Fruit fly (Drosophila melanogaster): ENCODE data around the gene Kebab.
A peak's percentile ranks its signal among the peaks of the same experiment; 100 is the strongest.

The Kebab gene

DNA sequence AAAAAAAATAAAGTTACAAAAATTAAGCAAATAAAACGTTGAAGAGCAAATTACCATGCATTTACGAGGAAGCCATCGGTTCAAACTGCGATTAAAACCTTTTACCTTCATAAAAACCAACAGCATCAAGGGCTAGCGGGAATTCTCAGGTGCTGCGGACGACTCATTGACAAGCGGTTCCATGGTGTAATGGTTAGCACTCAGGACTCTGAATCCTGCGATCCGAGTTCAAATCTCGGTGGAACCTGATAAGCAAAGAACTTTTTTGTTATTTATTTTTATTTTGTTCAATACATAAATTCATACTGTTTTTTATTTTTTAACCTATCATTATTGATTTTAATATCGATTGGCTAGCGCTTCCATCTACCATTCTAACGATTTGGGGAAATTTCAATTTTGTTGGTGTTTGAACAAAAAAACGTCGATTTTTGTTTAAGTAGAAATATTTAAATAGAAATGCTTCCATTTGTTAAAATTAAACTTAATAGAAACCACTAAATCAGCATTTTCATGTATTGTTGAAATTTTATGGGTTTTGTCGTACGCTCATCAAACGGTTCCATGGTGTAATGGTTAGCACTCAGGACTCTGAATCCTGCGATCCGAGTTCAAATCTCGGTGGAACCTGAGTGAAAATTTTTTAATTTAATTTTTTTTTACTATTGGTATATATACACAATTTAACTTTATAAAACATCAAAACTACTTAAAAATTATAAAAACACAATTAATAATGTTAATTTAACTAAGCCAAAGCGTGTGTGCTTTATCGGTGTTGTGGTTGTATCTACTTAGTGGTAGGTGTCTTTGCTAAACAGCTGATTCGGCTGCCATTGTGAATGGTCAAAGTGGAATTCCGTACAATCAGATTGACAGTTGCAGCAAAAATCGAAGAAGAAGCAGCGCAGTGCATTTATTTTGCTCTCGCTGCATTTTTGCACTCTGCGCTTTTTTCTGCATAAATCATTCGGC is 36.0 kb upstream of the Kebab start, which contains the start of gene CG4238 (continued):
- no peak for TF ChIP-seq fru (optimal IDR thresholded peaks at IDR 0.05)
- no peak for TF ChIP-seq CG1832 (GFP tag; optimal IDR thresholded peaks at IDR 0.05)
- no peak for TF ChIP-seq HLH3B (GFP tag; IDR thresholded peaks at IDR 0.05)
- TF ChIP-seq gem (tag; optimal IDR thresholded peaks at IDR 0.05): no peak
- no peak for TF ChIP-seq cwo (GFP tag; optimal IDR thresholded peaks at IDR 0.05)
- TF ChIP-seq Vsx1 (GFP tag; optimal IDR thresholded peaks at IDR 0.05): no peak
- TF ChIP-seq CG1792 (GFP tag; optimal IDR thresholded peaks at IDR 0.05): no peak
- TF ChIP-seq CG8089 (GFP tag; optimal IDR thresholded peaks at IDR 0.05): no peak
- TF ChIP-seq CG14667 (GFP tag; IDR thresholded peaks at IDR 0.05): no peak
- no peak for TF ChIP-seq CG15479 (GFP tag; optimal IDR thresholded peaks at IDR 0.05)
- no peak for TF ChIP-seq CG4820 (GFP tag; optimal IDR thresholded peaks at IDR 0.05)
- no peak for TF ChIP-seq CG6854 (GFP tag; optimal IDR thresholded peaks at IDR 0.05)
- TF ChIP-seq pzg (GFP tag; optimal IDR thresholded peaks at IDR 0.05): peak; percentile 48
- TF ChIP-seq CG30020 (tag; optimal IDR thresholded peaks at IDR 0.05): no peak
- TF ChIP-seq al (GFP tag; IDR thresholded peaks at IDR 0.05): no peak
- TF ChIP-seq CoRest (tag; optimal IDR thresholded peaks at IDR 0.05): peak; percentile 22
- no peak for TF ChIP-seq gce (GFP tag; IDR thresholded peaks at IDR 0.05)
- TF ChIP-seq rib (GFP tag; IDR thresholded peaks at IDR 0.05): 0 out of 2 replicates have a peak, but pooled peaks have one; percentile 34
- TF ChIP-seq CG8388 (GFP tag; optimal IDR thresholded peaks at IDR 0.05): no peak
- no peak for TF ChIP-seq CG4617 (GFP tag; optimal IDR thresholded peaks at IDR 0.05; ENCODE audit: borderline replicate concordance)
- no peak for TF ChIP-seq CG6654 (GFP tag; optimal IDR thresholded peaks at IDR 0.05)
- TF ChIP-seq Hand (GFP tag; optimal IDR thresholded peaks at IDR 0.05): no peak
- no peak for TF ChIP-seq ttk (GFP tag; IDR thresholded peaks at IDR 0.05)
- peak; percentile 63; the same call in 2 of the 3 replicates for TF ChIP-seq HLH4C (GFP tag; IDR thresholded peaks at IDR 0.05; ENCODE audit: partially characterized antibody)
- TF ChIP-seq odd (GFP tag; optimal IDR thresholded peaks at IDR 0.05): no peak
- no peak for TF ChIP-seq CG8359 (GFP tag; optimal IDR thresholded peaks at IDR 0.05; ENCODE audit: borderline replicate concordance)
- no peak for TF ChIP-seq CHES-1-like (GFP tag; optimal IDR thresholded peaks at IDR 0.05)
- TF ChIP-seq CG13287 (GFP tag; IDR thresholded peaks at IDR 0.05; ENCODE audit: partially characterized antibody): no peak; the same call in 1 of the 2 replicates
- TF ChIP-seq CG13775 (GFP tag; optimal IDR thresholded peaks at IDR 0.05): no peak
- no peak for TF ChIP-seq br (optimal IDR thresholded peaks at IDR 0.05)
- TF ChIP-seq tx (GFP tag; optimal IDR thresholded peaks at IDR 0.05): no peak
- TF ChIP-seq CG31365 (tag; optimal IDR thresholded peaks at IDR 0.05): no peak
- no peak for TF ChIP-seq CG3065 (GFP tag; optimal IDR thresholded peaks at IDR 0.05)
- TF ChIP-seq yki (optimal IDR thresholded peaks at IDR 0.05): no peak
- no peak for TF ChIP-seq Atf-2 (GFP tag; optimal IDR thresholded peaks at IDR 0.05)
- no peak for TF ChIP-seq Hr51 (GFP tag; optimal IDR thresholded peaks at IDR 0.05)
- no peak for TF ChIP-seq zf30C (GFP tag; optimal IDR thresholded peaks at IDR 0.05)
- TF ChIP-seq chn (GFP tag; optimal IDR thresholded peaks at IDR 0.05): no peak
- TF ChIP-seq CG4360 (GFP tag; IDR thresholded peaks at IDR 0.05): 0 out of 2 replicates have a peak, but pooled peaks have one; percentile 12
- TF ChIP-seq Ets97D (GFP tag; optimal IDR thresholded peaks at IDR 0.05): peak; percentile 55
- TF ChIP-seq CG4854 (GFP tag; optimal IDR thresholded peaks at IDR 0.05): no peak
- TF ChIP-seq tin (GFP tag; optimal IDR thresholded peaks at IDR 0.05): no peak
- TF ChIP-seq CG8290 (GFP tag; optimal IDR thresholded peaks at IDR 0.05): peak; percentile 56
- TF ChIP-seq CG8290 (tag; optimal IDR thresholded peaks at IDR 0.05): peak in 1 of 2 experiments; percentile 61
- TF ChIP-seq CG30431 (GFP tag; optimal IDR thresholded peaks at IDR 0.05): no peak
- peak; percentile 51 for TF ChIP-seq vnd (GFP tag; IDR thresholded peaks at IDR 0.05; ENCODE audit: partially characterized antibody)
- no peak for TF ChIP-seq fd64A (GFP tag; optimal IDR thresholded peaks at IDR 0.05)
- no peak for TF ChIP-seq kah (GFP tag; optimal IDR thresholded peaks at IDR 0.05)
- TF ChIP-seq Opbp (GFP tag; IDR thresholded peaks at IDR 0.05; ENCODE audit: partially characterized antibody): peak; percentile 79

Measured in whole organism, embryonic.